Fruit fly (Drosophila melanogaster) whole organism, embryonic: ENCODE data around the gene CG2617.

ENCODE experiments used
- BEAF-32 ChIP-seq: fragments of 200-800 bp; sonication (Bioruptor generic); optimal IDR thresholded peaks from 3 replicates; lab custom pipeline; 2017; ENCODE audit warnings: missing biosample characterization, missing genetic modification characterization, mild to moderate bottlenecking, moderate library complexity, missing genetic modification reagents
- CG12659 ChIP-seq: fragments of 200-800 bp; sonication (Bioruptor generic); optimal IDR thresholded peaks from 3 replicates; lab custom pipeline; 2017; ENCODE audit warnings: mild to moderate bottlenecking, missing biosample characterization, missing genetic modification reagents, missing genetic modification characterization
- CG34376 ChIP-seq: fragments of 200-800 bp; sonication (Bioruptor generic); optimal IDR thresholded peaks from 2 replicates; lab custom pipeline; 2018; ENCODE audit warnings: missing biosample characterization, mild to moderate bottlenecking, missing genetic modification characterization
- ERR ChIP-seq: fragments of 200-800 bp; sonication (Bioruptor generic); optimal IDR thresholded peaks from 2 replicates; lab custom pipeline; 2016; ENCODE audit warnings: missing biosample characterization, missing genetic modification characterization
- HHEX ChIP-seq: fragments of 200-800 bp; sonication (Bioruptor generic); optimal IDR thresholded peaks from 3 replicates; lab custom pipeline; 2017; ENCODE audit warnings: missing biosample characterization, mild to moderate bottlenecking, missing genetic modification characterization, missing genetic modification reagents
- Hr78 ChIP-seq, 2 experiments: fragments of 200-800 bp in 1 of 2; fragments of >200 bp in 1 of 2; sonication (Bioruptor generic) in 1 of 2; optimal IDR thresholded peaks; 2 replicates each; lab custom pipeline; 2017 to 2019; ENCODE audit warnings: missing biosample characterization in 2 of 2, missing genetic modification characterization in 2 of 2, mild to moderate bottlenecking in 1 of 2, moderate library complexity in 1 of 2
- Stat92E ChIP-seq, 3 experiments: fragments of >200 bp in 2 of 3; fragments of 200-800 bp in 1 of 3; sonication (Bioruptor generic) in 1 of 3; optimal IDR thresholded peaks; 2 replicates each; lab custom pipeline; 2017 to 2019; ENCODE audit warnings: missing biosample characterization in 3 of 3, missing genetic modification characterization in 3 of 3, mild to moderate bottlenecking in 1 of 3, moderate library complexity in 1 of 3
- dati ChIP-seq: fragments of 200-800 bp; sonication (Bioruptor generic); IDR thresholded peaks from 2 replicates; pipeline ENCODE4 v1.3.6; 2022; ENCODE audit warnings: missing biosample characterization, missing genetic modification characterization
- exex ChIP-seq: fragments of 200-800 bp; sonication (Bioruptor generic); optimal IDR thresholded peaks from 4 replicates; lab custom pipeline; 2018; ENCODE audit warnings: missing biosample characterization, mild to moderate bottlenecking, missing genetic modification characterization, moderate library complexity
- grn ChIP-seq: fragments of 200-800 bp; sonication (Bioruptor generic); optimal IDR thresholded peaks from 3 replicates; lab custom pipeline; 2017; ENCODE audit warnings: missing biosample characterization, missing genetic modification characterization
- hkb ChIP-seq, 2 experiments: fragments of 200-800 bp in 1 of 2; fragments of >200 bp in 1 of 2; sonication (Bioruptor generic) in 1 of 2; IDR thresholded peaks in 1 of 2; optimal IDR thresholded peaks in 1 of 2; 2 replicates each; pipeline versions ENCODE4 v1.3.6 to Lab custom; 2017 to 2022; ENCODE audit warnings: missing biosample characterization in 1 of 2, missing genetic modification characterization in 1 of 2
- lbe ChIP-seq: fragments of 200-800 bp; sonication (Bioruptor generic); optimal IDR thresholded peaks from 2 replicates; lab custom pipeline; 2016; ENCODE audit warnings: missing biosample characterization, mild to moderate bottlenecking, missing genetic modification characterization
- mirr ChIP-seq: fragments of 200-800 bp; sonication (Bioruptor generic); optimal IDR thresholded peaks from 3 replicates; lab custom pipeline; 2018; ENCODE audit warnings: missing biosample characterization, mild to moderate bottlenecking, missing genetic modification characterization
- nau ChIP-seq: fragments of 200-800 bp; sonication (Bioruptor generic); optimal IDR thresholded peaks from 3 replicates; lab custom pipeline; 2017; ENCODE audit warnings: missing biosample characterization, mild to moderate bottlenecking, missing genetic modification characterization, missing genetic modification reagents
- pfk ChIP-seq: fragments of 200-800 bp; sonication (Bioruptor generic); optimal IDR thresholded peaks from 2 replicates; lab custom pipeline; 2018; ENCODE audit warnings: missing biosample characterization, mild to moderate bottlenecking, missing genetic modification characterization, moderate library complexity
- shn ChIP-seq: fragments of 200-800 bp; sonication (Bioruptor generic); optimal IDR thresholded peaks from 3 replicates; lab custom pipeline; 2016; ENCODE audit warnings: missing biosample characterization, missing genetic modification characterization
- stwl ChIP-seq: fragments of 200-800 bp; sonication (Bioruptor generic); optimal IDR thresholded peaks from 3 replicates; lab custom pipeline; 2018; ENCODE audit warnings: missing biosample characterization, mild to moderate bottlenecking, missing genetic modification characterization, moderate library complexity

CG2617 gene

DNA sequence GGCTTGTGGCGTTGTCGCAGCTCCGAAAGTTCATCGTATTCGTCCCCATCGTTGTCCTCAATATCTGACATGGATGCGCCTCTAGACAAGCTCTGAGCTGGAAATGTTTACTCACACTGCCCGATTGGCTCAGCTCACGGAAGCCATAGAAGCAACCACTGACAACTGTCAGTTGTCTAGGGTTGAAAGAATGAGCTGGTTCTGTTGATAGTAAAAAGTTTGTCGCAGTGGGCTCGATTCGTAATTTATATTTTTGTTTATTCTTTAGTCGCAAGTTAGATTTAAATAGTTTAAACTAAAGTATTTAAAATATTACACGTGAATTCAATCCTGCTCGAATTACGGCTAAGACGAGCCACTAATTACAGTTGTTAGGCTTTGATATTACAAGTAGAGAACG lies 48.0 kb downstream of the CG2617 start, which contains the start of gene CarT:
CarT (minus strand) TSS at position 101 of the 400 bp plus-strand sequence.
- TF ChIP-seq ERR (GFP tag; lab: Kevin White, UChicago) (no peak), lbe (GFP tag; lab: Kevin White, UChicago) (no peak), nau (no peak), stwl (no peak), shn (GFP tag; lab: Kevin White, UChicago) (no peak), BEAF-32 (no peak), HHEX (no peak), dati (GFP tag; lab: Robert Waterston, UW) (no peak), CG12659 (GFP tag; lab: Kevin White, UChicago) (no peak)

- TF ChIP-seq hkb (optimal IDR thresholded peaks at IDR 0.05; lab: Kevin White, UChicago) (no peak), hkb (GFP tag; IDR thresholded peaks at IDR 0.05; lab: Robert Waterston, UW) (no peak), Stat92E (GFP tag; optimal IDR thresholded peaks at IDR 0.05; lab: Kevin White, UChicago) (no peak), grn (GFP tag; lab: Kevin White, UChicago) (peak; percentile 63), CG34376 (GFP tag; lab: Kevin White, UChicago) (peak; percentile 4), pfk (peak; percentile 81), mirr (GFP tag; lab: Kevin White, UChicago) (peak; percentile 33), Hr78 (GFP tag; optimal IDR thresholded peaks at IDR 0.05; lab: Kevin White, UChicago) (peak in 1 of 2 experiments; percentile 56), exex (tag; lab: Kevin White, UChicago) (peak; percentile 97)
Measured at dm6 chr2L:20733025-20733424, 50.9 kb downstream of the CG2617 start.
